Fruit fly (Drosophila melanogaster): Measurements from ENCODE around the gene CG3868.

Gene CG3868

dm6 chr3L:14410892-14411291 lies 8.4 kb upstream of the CG3868 start:
- no peak for TF ChIP-seq CG1647 (GFP tag; optimal IDR thresholded peaks at IDR 0.05)
- no peak for TF ChIP-seq CG11085 (GFP tag; IDR thresholded peaks at IDR 0.05)
- TF ChIP-seq cwo (GFP tag; optimal IDR thresholded peaks at IDR 0.05): no peak
- TF ChIP-seq cato (GFP tag; optimal IDR thresholded peaks at IDR 0.05; ENCODE audit: borderline replicate concordance): no peak
- no peak for TF ChIP-seq CG11456 (GFP tag; IDR thresholded peaks at IDR 0.05)
- no peak for TF ChIP-seq mam (GFP tag; optimal IDR thresholded peaks at IDR 0.05)
- TF ChIP-seq CG34376 (GFP tag; optimal IDR thresholded peaks at IDR 0.05): no peak
- TF ChIP-seq CG12219 (GFP tag; optimal IDR thresholded peaks at IDR 0.05): peak; percentile 23
- no peak for TF ChIP-seq CG4820 (GFP tag; optimal IDR thresholded peaks at IDR 0.05)
- TF ChIP-seq dpn (GFP tag; optimal IDR thresholded peaks at IDR 0.05): no peak
- no peak for TF ChIP-seq Bteb2 (GFP tag; optimal IDR thresholded peaks at IDR 0.05)
- TF ChIP-seq CG31224 (GFP tag; IDR thresholded peaks at IDR 0.05): no peak
- no peak for TF ChIP-seq ind (GFP tag; optimal IDR thresholded peaks at IDR 0.05)
- no peak for TF ChIP-seq sima (GFP tag; optimal IDR thresholded peaks at IDR 0.05)
- TF ChIP-seq dimm (GFP tag; IDR thresholded peaks at IDR 0.05): no peak
- peak; percentile 5 for TF ChIP-seq fd3F (GFP tag; optimal IDR thresholded peaks at IDR 0.05)
- no peak for TF ChIP-seq CG9797 (GFP tag; optimal IDR thresholded peaks at IDR 0.05)
- no peak for TF ChIP-seq Dek (tag; optimal IDR thresholded peaks at IDR 0.05)
- TF ChIP-seq CG7357 (GFP tag; IDR thresholded peaks at IDR 0.05): peak; percentile 8; the same call in 1 of the 3 replicates
- TF ChIP-seq cg (GFP tag; optimal IDR thresholded peaks at IDR 0.05): no peak
- peak; percentile 22 for TF ChIP-seq D19A (tag; optimal IDR thresholded peaks at IDR 0.05)
- no peak for TF ChIP-seq gcm2 (GFP tag; optimal IDR thresholded peaks at IDR 0.05)
- TF ChIP-seq sisA (GFP tag; IDR thresholded peaks at IDR 0.05): no peak
- no peak for TF ChIP-seq br (optimal IDR thresholded peaks at IDR 0.05)
- no peak for TF ChIP-seq dati (GFP tag; IDR thresholded peaks at IDR 0.05)
- no peak for TF ChIP-seq Dll (GFP tag; IDR thresholded peaks at IDR 0.05; ENCODE audit: partially characterized antibody)
- TF ChIP-seq btn (GFP tag; optimal IDR thresholded peaks at IDR 0.05): no peak
- no peak for TF ChIP-seq Neu2 (GFP tag; optimal IDR thresholded peaks at IDR 0.05; ENCODE audit: borderline replicate concordance)
- TF ChIP-seq ap (GFP tag; IDR thresholded peaks at IDR 0.05): no peak
- TF ChIP-seq lola (GFP tag; optimal IDR thresholded peaks at IDR 0.05): peak in 1 of 3 experiments; percentile 21
- TF ChIP-seq CG9727 (GFP tag; optimal IDR thresholded peaks at IDR 0.05): peak; percentile 11
- TF ChIP-seq nom (GFP tag; optimal IDR thresholded peaks at IDR 0.05): peak; percentile 34
- no peak for TF ChIP-seq CG5180 (GFP tag; optimal IDR thresholded peaks at IDR 0.05)
- TF ChIP-seq CG11093 (GFP tag; IDR thresholded peaks at IDR 0.05): no peak
- no peak for TF ChIP-seq CG15479 (GFP tag; optimal IDR thresholded peaks at IDR 0.05)
- no peak for TF ChIP-seq MESR4 (GFP tag; optimal IDR thresholded peaks at IDR 0.05)
- TF ChIP-seq CG3281 (GFP tag; optimal IDR thresholded peaks at IDR 0.05): no peak
- peak; percentile 11 for TF ChIP-seq CG1602 (GFP tag; optimal IDR thresholded peaks at IDR 0.05)
- no peak for TF ChIP-seq sc (optimal IDR thresholded peaks at IDR 0.05)
- TF ChIP-seq sc (GFP tag; optimal IDR thresholded peaks at IDR 0.05): no peak
- no peak for TF ChIP-seq zen2 (GFP tag; IDR thresholded peaks at IDR 0.05; ENCODE audit: partially characterized antibody)
- TF ChIP-seq mirr (GFP tag; optimal IDR thresholded peaks at IDR 0.05): no peak
- no peak; the same call in 1 of the 2 replicates for TF ChIP-seq al (GFP tag; IDR thresholded peaks at IDR 0.05)
- peak; percentile 22 for TF ChIP-seq CG15601 (tag; optimal IDR thresholded peaks at IDR 0.05)
- TF ChIP-seq CG32772 (GFP tag; IDR thresholded peaks at IDR 0.05): no peak
- TF ChIP-seq Doc2 (GFP tag; IDR thresholded peaks at IDR 0.05): no peak
- TF ChIP-seq chinmo (GFP tag; IDR thresholded peaks at IDR 0.05; ENCODE audit: partially characterized antibody): no peak
- no peak for TF ChIP-seq CG3838 (GFP tag; optimal IDR thresholded peaks at IDR 0.05)
- TF ChIP-seq gce (GFP tag; IDR thresholded peaks at IDR 0.05): no peak
- TF ChIP-seq crol (GFP tag; IDR thresholded peaks at IDR 0.05): no peak
- no peak for TF ChIP-seq Eip74EF (GFP tag; optimal IDR thresholded peaks at IDR 0.05)
